Worm (Caenorhabditis elegans): Measurements from ENCODE around the gene C15C8.6.

- TF ChIP-seq zfp-3 (GFP tag; conservative IDR thresholded peaks at IDR 0.05) (no peak), ama-1 (optimal IDR thresholded peaks at IDR 0.05) (no peak), fkh-10 (GFP tag; optimal IDR thresholded peaks at IDR 0.05) (no peak)
Measured at ce11 chrV:12743778-12744502, 7.4 kb downstream of the C15C8.6 start.
